Fruit fly (Drosophila melanogaster) Kc167 (cell line): Measurements from ENCODE around the gene spn-B.

ENCODE experiments used
- Myc ChIP-seq: fragments of >200 bp; optimal IDR thresholded peaks from 2 replicates; lab custom pipeline; 2017; ENCODE audit warnings: missing external identifiers
- Sin3A ChIP-seq: fragments of >200 bp; optimal IDR thresholded peaks from 2 replicates; lab custom pipeline; 2018; ENCODE audit warnings: missing external identifiers
- h ChIP-seq: fragments of >200 bp; optimal IDR thresholded peaks from 3 replicates; lab custom pipeline; 2018; ENCODE audit warnings: missing external identifiers
- insv ChIP-seq: fragments of >200 bp; optimal IDR thresholded peaks from 3 replicates; lab custom pipeline; 2018; ENCODE audit warnings: missing external identifiers
- psq ChIP-seq: fragments of >200 bp; optimal IDR thresholded peaks from 2 replicates; lab custom pipeline; 2017; ENCODE audit warnings: missing external identifiers
- ttk ChIP-seq: sonication (Bioruptor generic); optimal IDR thresholded peaks from 2 replicates; lab custom pipeline; 2017; ENCODE audit warnings: missing external identifiers

dm6 chr3R:14298078-14298896 is 29.6 kb upstream of the spn-B start:
- TF ChIP-seq psq (lab: Kevin White, UChicago), result no peak
- no peak for TF ChIP-seq Sin3A (lab: Kevin White, UChicago)
- no peak for TF ChIP-seq ttk (lab: Kevin White, UChicago)
- TF ChIP-seq insv, result no peak
- no peak for TF ChIP-seq Myc (lab: Kevin White, UChicago)
- TF ChIP-seq h (lab: Kevin White, UChicago), result no peak
